Worm (Caenorhabditis elegans) whole organism, young adult: ENCODE results near the gene dmd-7.
A peak's percentile ranks its signal among the peaks of the same experiment; 100 is the strongest.

Experiments
- F39B2.1 ChIP-seq: fragments of 200-800 bp; sonication (Bioruptor generic); IDR thresholded peaks from 2 replicates; pipeline ENCODE4 v1.3.6; 2022; ENCODE audit warnings: missing genetic modification reagents, missing genetic modification characterization, missing compliant biosample characterization
- T07F8.4 ChIP-seq: sonication (generic microtip); optimal IDR thresholded peaks from 2 replicates; lab custom pipeline; 2016; ENCODE audit warnings: mild to moderate bottlenecking, missing genetic modification characterization, moderate library complexity, missing compliant biosample characterization
- T26A5.8 ChIP-seq: sonication (generic microtip); optimal IDR thresholded peaks from 2 replicates; lab custom pipeline; 2016; ENCODE audit warnings: missing genetic modification characterization, missing compliant biosample characterization
- Y53G8AR.9 ChIP-seq: fragments of 200-800 bp; sonication (Bioruptor generic); conservative IDR thresholded peaks from 2 replicates; pipeline ENCODE4 v1.3.6; 2022; ENCODE audit warnings: missing genetic modification reagents, missing genetic modification characterization, missing compliant biosample characterization
- Y56A3A.18 ChIP-seq: fragments of 200-800 bp; sonication (Bioruptor generic); IDR thresholded peaks from 2 replicates; pipeline ENCODE4 v1.3.6; 2022; ENCODE audit warnings: missing genetic modification reagents, missing genetic modification characterization, missing compliant biosample characterization
- ZK185.1 ChIP-seq: sonication (generic microtip); optimal IDR thresholded peaks from 2 replicates; lab custom pipeline; 2016; ENCODE audit warnings: mild to moderate bottlenecking, missing genetic modification characterization, missing compliant biosample characterization; ENCODE audit not compliant: poor library complexity, severe bottlenecking
- ama-1 ChIP-seq, 3 experiments: fragments of 150-350 bp in 1 of 3; sonication (generic microtip) in 2 of 3; optimal IDR thresholded peaks; 2 replicates each; lab custom pipeline; 2014 to 2018; ENCODE audit warnings: missing biosample characterization in 2 of 3, missing genetic modification characterization in 2 of 3, missing genetic modification reagents in 2 of 3
- aptf-2 ChIP-seq: fragments of 200-800 bp; sonication (Bioruptor generic); conservative IDR thresholded peaks from 2 replicates; pipeline ENCODE4 v1.3.6; 2022; ENCODE audit warnings: missing genetic modification reagents, missing genetic modification characterization, missing compliant biosample characterization
- aptf-3 ChIP-seq: fragments of 200-800 bp; sonication (Bioruptor generic); IDR thresholded peaks from 2 replicates; pipeline ENCODE4 v1.3.6; 2022; ENCODE audit warnings: missing genetic modification characterization, missing compliant biosample characterization
- attf-5 ChIP-seq: fragments of 200-800 bp; sonication (Bioruptor generic); optimal IDR thresholded peaks from 2 replicates; lab custom pipeline; 2018; ENCODE audit warnings: mild to moderate bottlenecking, missing genetic modification characterization, missing compliant biosample characterization
- ceh-58 ChIP-seq: fragments of 200-800 bp; sonication (Bioruptor generic); IDR thresholded peaks from 2 replicates; pipeline ENCODE4 v1.3.6; 2022; ENCODE audit warnings: missing genetic modification characterization, missing compliant biosample characterization
- chd-7 ChIP-seq: sonication (generic microtip); optimal IDR thresholded peaks from 2 replicates; lab custom pipeline; 2016; ENCODE audit warnings: mild to moderate bottlenecking, missing genetic modification characterization, moderate library complexity, missing compliant biosample characterization
- ekl-4 ChIP-seq: fragments of 200-800 bp; sonication (Bioruptor generic); IDR thresholded peaks from 2 replicates; pipeline ENCODE4 v1.3.6; 2022; ENCODE audit warnings: missing genetic modification reagents, missing genetic modification characterization, missing compliant biosample characterization
- fkh-3 ChIP-seq: sonication (generic microtip); optimal IDR thresholded peaks from 2 replicates; lab custom pipeline; 2016; ENCODE audit warnings: mild to moderate bottlenecking, missing genetic modification characterization, missing compliant biosample characterization
- gei-17 ChIP-seq: fragments of 200-800 bp; sonication (Bioruptor generic); optimal IDR thresholded peaks from 2 replicates; lab custom pipeline; 2018; ENCODE audit warnings: mild to moderate bottlenecking, missing genetic modification characterization, missing compliant biosample characterization
- him-1 ChIP-seq: sonication (generic microtip); optimal IDR thresholded peaks from 2 replicates; lab custom pipeline; 2016; ENCODE audit warnings: missing genotype, missing genetic modification reagents, missing genetic modification characterization, missing compliant biosample characterization
- let-607 ChIP-seq, 2 experiments: fragments of 200-800 bp in 1 of 2; sonication (Bioruptor generic) in 1 of 2; sonication (generic microtip) in 1 of 2; optimal IDR thresholded peaks; 2 replicates each; lab custom pipeline; 2016 to 2018; ENCODE audit warnings: mild to moderate bottlenecking in 2 of 2, missing compliant biosample characterization in 2 of 2, missing genetic modification characterization in 2 of 2, moderate library complexity in 2 of 2, missing genotype in 1 of 2
- lin-26 ChIP-seq: fragments of 200-800 bp; sonication (Bioruptor generic); IDR thresholded peaks from 2 replicates; pipeline ENCODE4 v1.3.6; 2022; ENCODE audit warnings: missing genetic modification reagents, missing genetic modification characterization, missing compliant biosample characterization
- lin-35 ChIP-seq, 3 experiments: fragments of 150-350 bp in 2 of 3; sonication (generic microtip) in 1 of 3; optimal IDR thresholded peaks; 2 replicates each; lab custom pipeline; 2014 to 2018; ENCODE audit warnings: missing biosample characterization in 3 of 3, missing genetic modification characterization in 3 of 3, missing genetic modification reagents in 3 of 3
- lin-54 ChIP-seq: fragments of 200-800 bp; sonication (Bioruptor generic); optimal IDR thresholded peaks from 2 replicates; lab custom pipeline; 2018; ENCODE audit warnings: mild to moderate bottlenecking, missing genetic modification characterization, missing compliant biosample characterization
- lir-1 ChIP-seq: fragments of 200-800 bp; sonication (Bioruptor generic); conservative IDR thresholded peaks from 2 replicates; pipeline ENCODE4 v1.3.6; 2022; ENCODE audit warnings: missing genetic modification reagents, missing genetic modification characterization, missing compliant biosample characterization
- madf-6 ChIP-seq: fragments of 200-800 bp; sonication (Bioruptor generic); IDR thresholded peaks from 2 replicates; pipeline ENCODE4 v1.3.6; 2022; ENCODE audit warnings: missing genetic modification reagents, missing genetic modification characterization, missing compliant biosample characterization
- nfya-2 ChIP-seq: fragments of 200-800 bp; sonication (Bioruptor generic); IDR thresholded peaks from 2 replicates; pipeline ENCODE4 v1.3.6; 2022; ENCODE audit warnings: missing genetic modification reagents, missing genetic modification characterization, missing compliant biosample characterization
- nhr-179 ChIP-seq: sonication (generic microtip); optimal IDR thresholded peaks from 2 replicates; lab custom pipeline; 2016; ENCODE audit warnings: mild to moderate bottlenecking, missing genetic modification characterization, missing compliant biosample characterization
- nhr-80 ChIP-seq: sonication (generic microtip); optimal IDR thresholded peaks from 2 replicates; lab custom pipeline; 2016; ENCODE audit warnings: missing genetic modification characterization, missing compliant biosample characterization
- nhr-90 ChIP-seq: sonication (generic microtip); optimal IDR thresholded peaks from 2 replicates; lab custom pipeline; 2016; ENCODE audit warnings: missing genotype, mild to moderate bottlenecking, missing genetic modification characterization, missing compliant biosample characterization
- pha-4 ChIP-seq: fragments of 150-350 bp; sonication (generic microtip); optimal IDR thresholded peaks from 2 replicates; lab custom pipeline; 2014; ENCODE audit warnings: missing biosample characterization, missing genetic modification reagents, missing genetic modification characterization
- repo-1 ChIP-seq: sonication (generic microtip); optimal IDR thresholded peaks from 2 replicates; lab custom pipeline; 2017; ENCODE audit warnings: mild to moderate bottlenecking, missing genetic modification characterization, missing compliant biosample characterization
- snpc-3.4 ChIP-seq: sonication (generic microtip); optimal IDR thresholded peaks from 2 replicates; lab custom pipeline; 2017; ENCODE audit warnings: missing genetic modification characterization, mild to moderate bottlenecking, missing compliant biosample characterization, antibody characterized with exemption, moderate library complexity, missing genotype, missing genetic modification reagents
- somi-1 ChIP-seq: fragments of 200-800 bp; sonication (Bioruptor generic); optimal IDR thresholded peaks from 2 replicates; lab custom pipeline; 2018; ENCODE audit warnings: mild to moderate bottlenecking, missing genetic modification characterization, missing compliant biosample characterization
- unc-130 ChIP-seq: sonication (generic microtip); optimal IDR thresholded peaks from 2 replicates; lab custom pipeline; 2016; ENCODE audit warnings: missing genetic modification reagents, missing genetic modification characterization, missing compliant biosample characterization
- unc-62 ChIP-seq: fragments of 150-350 bp; optimal IDR thresholded peaks from 2 replicates; lab custom pipeline; 2014; ENCODE audit warnings: missing biosample characterization, missing genetic modification reagents, missing genetic modification characterization
- zim-3 ChIP-seq: sonication (generic microtip); optimal IDR thresholded peaks from 2 replicates; lab custom pipeline; 2017; ENCODE audit warnings: mild to moderate bottlenecking, missing genetic modification characterization, moderate library complexity, missing compliant biosample characterization
- ztf-18 ChIP-seq: sonication (generic microtip); optimal IDR thresholded peaks from 2 replicates; lab custom pipeline; 2016; ENCODE audit warnings: missing genotype, mild to moderate bottlenecking, missing genetic modification characterization, missing compliant biosample characterization
- ztf-25 ChIP-seq: fragments of 200-800 bp; sonication (Bioruptor generic); IDR thresholded peaks from 2 replicates; pipeline ENCODE4 v1.3.6; 2022; ENCODE audit warnings: missing genetic modification reagents, missing genetic modification characterization, missing compliant biosample characterization
- ztf-3 ChIP-seq: fragments of 200-800 bp; sonication (Bioruptor generic); optimal IDR thresholded peaks from 2 replicates; lab custom pipeline; 2018; ENCODE audit warnings: mild to moderate bottlenecking, missing genetic modification characterization, missing compliant biosample characterization

The dmd-7 gene

ce11 chrV:6222779-6223276 lies 23.9 kb upstream of the dmd-7 start:
- peak in 1 of 2 experiments; percentile 6 for TF ChIP-seq let-607 (tag; optimal IDR thresholded peaks at IDR 0.05; lab: Kevin White, UChicago)
- no peak for TF ChIP-seq snpc-3.4 (tag; lab: Kevin White, UChicago)
- TF ChIP-seq attf-5, result no peak
- TF ChIP-seq aptf-3, result 0 out of 2 replicates have a peak, but pooled peaks have one; percentile 2
- no peak for TF ChIP-seq ztf-3
- TF ChIP-seq him-1 (tag; lab: Kevin White, UChicago), result no peak
- TF ChIP-seq nhr-179 (tag; lab: Kevin White, UChicago), result no peak
- TF ChIP-seq Y56A3A.18, result no peak
- TF ChIP-seq T26A5.8, result peak; percentile 22
- no peak for TF ChIP-seq ama-1 (optimal IDR thresholded peaks at IDR 0.05; lab: Kevin White, UChicago)
- peak in 1 of 2 experiments; percentile 45 for TF ChIP-seq ama-1 (GFP tag; optimal IDR thresholded peaks at IDR 0.05; lab: Kevin White, UChicago)
- peak; percentile 36 for TF ChIP-seq nhr-80
- no peak for TF ChIP-seq zim-3 (tag; lab: Kevin White, UChicago)
- TF ChIP-seq somi-1, result no peak
- 0 out of 2 replicates have a peak, but pooled peaks have one; percentile 12 for TF ChIP-seq madf-6 (GFP tag; lab: Robert Waterston, UW)
- TF ChIP-seq lir-1 (GFP tag; lab: Robert Waterston, UW), result no peak

- TF ChIP-seq ZK185.1 (tag; lab: Kevin White, UChicago) (peak; percentile 23), ekl-4 (no peak), T07F8.4 (no peak), nhr-90 (tag; lab: Kevin White, UChicago) (no peak), snpc-3.4 (tag; lab: Kevin White, UChicago) (no peak), F39B2.1 (GFP tag; lab: Robert Waterston, UW) (no peak), gei-17 (no peak), nfya-2 (GFP tag; lab: Robert Waterston, UW) (no peak), attf-5 (no peak), unc-62 (no peak), ama-1 (optimal IDR thresholded peaks at IDR 0.05; lab: Kevin White, UChicago) (no peak), ama-1 (GFP tag; optimal IDR thresholded peaks at IDR 0.05; lab: Kevin White, UChicago) (peak in 1 of 2 experiments; percentile 42), fkh-3 (tag; lab: Kevin White, UChicago) (no peak), lin-35 (GFP tag; optimal IDR thresholded peaks at IDR 0.05; lab: Kevin White, UChicago) (peak in 1 of 3 experiments; percentile 47), lin-54 (GFP tag; lab: Kevin White, UChicago) (peak; percentile 6), chd-7 (no peak), ztf-18 (tag; lab: Kevin White, UChicago) (no peak), repo-1 (tag; lab: Kevin White, UChicago) (peak; percentile 49), unc-130 (no peak), pha-4 (no peak), ztf-25 (GFP tag; lab: Robert Waterston, UW) (no peak), aptf-2 (GFP tag; lab: Robert Waterston, UW) (no peak), T26A5.8 (no peak), lin-26 (GFP tag; lab: Robert Waterston, UW) (0 out of 2 replicates have a peak, but pooled peaks have one; percentile 47), ceh-58 (GFP tag; lab: Robert Waterston, UW) (0 out of 2 replicates have a peak, but pooled peaks have one; percentile 1), Y53G8AR.9 (GFP tag; lab: Robert Waterston, UW) (no peak; the same call in 1 of the 2 replicates)
- TF ChIP-seq, all 124 proteins: peak for 7
Measured at ce11 chrV:6223315-6224018, 23.3 kb upstream of the dmd-7 start.
